Fruit fly (Drosophila melanogaster) whole organism, embryonic: ENCODE data around the gene CG5937.
A peak's percentile ranks its signal among the peaks of the same experiment; 100 is the strongest.

ENCODE experiments used
- Adf1 ChIP-seq: fragments of 200-800 bp; sonication (Bioruptor generic); IDR thresholded peaks from 2 replicates; pipeline ENCODE4 v1.3.6; 2022; ENCODE audit warnings: missing biosample characterization, missing genetic modification characterization
- Antp ChIP-seq: fragments of 200-800 bp; sonication (Bioruptor generic); optimal IDR thresholded peaks from 3 replicates; lab custom pipeline; 2016; ENCODE audit warnings: missing biosample characterization, missing genetic modification characterization
- Atf-2 ChIP-seq: fragments of 200-800 bp; sonication (Bioruptor generic); optimal IDR thresholded peaks from 2 replicates; lab custom pipeline; 2016; ENCODE audit warnings: missing biosample characterization, missing genetic modification characterization
- B-H1 ChIP-seq: fragments of 200-800 bp; sonication (Bioruptor generic); IDR thresholded peaks from 3 replicates; pipeline ENCODE4 v1.3.6; 2022; ENCODE audit warnings: missing biosample characterization, missing genetic modification characterization
- CG10274 ChIP-seq: fragments of 200-800 bp; sonication (Bioruptor generic); optimal IDR thresholded peaks from 3 replicates; lab custom pipeline; 2017; ENCODE audit warnings: missing biosample characterization, mild to moderate bottlenecking, missing genetic modification characterization
- CG10366 ChIP-seq: fragments of 200-800 bp; sonication (Bioruptor generic); IDR thresholded peaks from 2 replicates; pipeline ENCODE4 v1.3.6; 2022; ENCODE audit warnings: missing biosample characterization, missing genetic modification characterization
- CG10431 ChIP-seq: fragments of 200-800 bp; sonication (Bioruptor generic); optimal IDR thresholded peaks from 3 replicates; lab custom pipeline; 2018; ENCODE audit warnings: missing biosample characterization, mild to moderate bottlenecking, missing genetic modification characterization
- CG11504 ChIP-seq: fragments of 200-800 bp; sonication (Bioruptor generic); optimal IDR thresholded peaks from 3 replicates; lab custom pipeline; 2019; ENCODE audit warnings: missing biosample characterization, mild to moderate bottlenecking, missing genetic modification characterization, moderate library complexity
- CG11723 ChIP-seq: fragments of 200-800 bp; sonication (Bioruptor generic); optimal IDR thresholded peaks from 2 replicates; lab custom pipeline; 2017; ENCODE audit warnings: missing biosample characterization, mild to moderate bottlenecking, missing genetic modification characterization
- CG13296 ChIP-seq: fragments of 200-800 bp; sonication (Bioruptor generic); optimal IDR thresholded peaks from 3 replicates; lab custom pipeline; 2018; ENCODE audit warnings: missing biosample characterization, mild to moderate bottlenecking, missing genetic modification characterization
- CG14441 ChIP-seq: fragments of 200-800 bp; sonication (Bioruptor generic); IDR thresholded peaks from 2 replicates; pipeline ENCODE4 v1.3.6; 2022; ENCODE audit warnings: missing biosample characterization, missing genetic modification characterization
- CG14965 ChIP-seq: fragments of 200-800 bp; sonication (Bioruptor generic); optimal IDR thresholded peaks from 2 replicates; lab custom pipeline; 2016; ENCODE audit warnings: missing biosample characterization, missing genetic modification characterization, borderline replicate concordance
- CG30020 ChIP-seq: fragments of 200-800 bp; optimal IDR thresholded peaks from 2 replicates; lab custom pipeline; 2019; ENCODE audit warnings: missing biosample characterization, mild to moderate bottlenecking, missing genetic modification characterization, moderate library complexity
- CG34224 ChIP-seq: fragments of 200-800 bp; sonication (Bioruptor generic); IDR thresholded peaks from 3 replicates; pipeline ENCODE4 v1.3.6; 2022; ENCODE audit warnings: missing biosample characterization, missing genetic modification characterization; ENCODE audit not compliant: partially characterized antibody
- CG4424 ChIP-seq: fragments of 200-800 bp; sonication (Bioruptor generic); optimal IDR thresholded peaks from 3 replicates; lab custom pipeline; 2016; ENCODE audit warnings: missing biosample characterization, missing genetic modification characterization
- CG6272 ChIP-seq: fragments of 200-800 bp; sonication (Bioruptor generic); IDR thresholded peaks from 2 replicates; pipeline ENCODE4 v1.3.6; 2022; ENCODE audit warnings: missing biosample characterization, missing genetic modification characterization
- CG9932 ChIP-seq: fragments of 200-800 bp; sonication (Bioruptor generic); IDR thresholded peaks from 2 replicates; pipeline ENCODE4 v1.3.6; 2022; ENCODE audit warnings: missing biosample characterization, missing genetic modification characterization
- CTCF ChIP-seq: fragments of 200-800 bp; sonication (Bioruptor generic); optimal IDR thresholded peaks from 2 replicates; lab custom pipeline; 2017; ENCODE audit warnings: missing biosample characterization, mild to moderate bottlenecking, missing genetic modification characterization, moderate library complexity
- CrebB ChIP-seq: fragments of 200-800 bp; sonication (Bioruptor generic); optimal IDR thresholded peaks from 3 replicates; lab custom pipeline; 2018; ENCODE audit warnings: missing biosample characterization, mild to moderate bottlenecking, missing genetic modification characterization
- Dad ChIP-seq: fragments of 200-800 bp; sonication (Bioruptor generic); optimal IDR thresholded peaks from 3 replicates; lab custom pipeline; 2016; ENCODE audit warnings: missing biosample characterization, missing genetic modification characterization
- Dfd ChIP-seq, 2 experiments: fragments of >200 bp; optimal IDR thresholded peaks; 2 replicates each; lab custom pipeline; 2017; ENCODE audit warnings: missing biosample characterization in 2 of 2, missing genetic modification characterization in 2 of 2
- Drgx ChIP-seq: fragments of 200-800 bp; sonication (Bioruptor generic); IDR thresholded peaks from 2 replicates; pipeline ENCODE4 v1.3.6; 2022; ENCODE audit warnings: missing biosample characterization, missing genetic modification characterization
- Eip74EF ChIP-seq, 2 experiments: fragments of 200-800 bp in 1 of 2; fragments of >200 bp in 1 of 2; sonication (Bioruptor generic) in 1 of 2; optimal IDR thresholded peaks; 2 replicates each; lab custom pipeline; 2017 to 2019; ENCODE audit warnings: missing biosample characterization in 2 of 2, missing genetic modification characterization in 2 of 2, mild to moderate bottlenecking in 1 of 2, moderate library complexity in 1 of 2
- Ets97D ChIP-seq: fragments of 200-800 bp; sonication (Bioruptor generic); optimal IDR thresholded peaks from 3 replicates; lab custom pipeline; 2016; ENCODE audit warnings: missing biosample characterization, missing genetic modification characterization
- Fer1 ChIP-seq: fragments of 200-800 bp; sonication (Bioruptor generic); optimal IDR thresholded peaks from 2 replicates; lab custom pipeline; 2017; ENCODE audit warnings: missing biosample characterization, mild to moderate bottlenecking, missing genetic modification characterization
- GATAe ChIP-seq: fragments of 200-800 bp; sonication (Bioruptor generic); conservative IDR thresholded peaks from 2 replicates; pipeline ENCODE4 v1.3.6; 2022; ENCODE audit warnings: missing biosample characterization, missing genetic modification characterization
- H15 ChIP-seq: fragments of 200-800 bp; sonication (Bioruptor generic); IDR thresholded peaks from 3 replicates; pipeline ENCODE4 v1.3.6; 2022; ENCODE audit warnings: missing biosample characterization, missing genetic modification characterization
- Hmr ChIP-seq: fragments of 200-800 bp; sonication (Bioruptor generic); optimal IDR thresholded peaks from 3 replicates; lab custom pipeline; 2017; ENCODE audit warnings: mild to moderate bottlenecking, missing biosample characterization, missing genetic modification reagents, missing genetic modification characterization
- MBD-R2 ChIP-seq: fragments of 200-800 bp; sonication (Bioruptor generic); IDR thresholded peaks from 2 replicates; pipeline ENCODE4 v1.3.6; 2022; ENCODE audit warnings: missing biosample characterization, missing genetic modification characterization
- Meics ChIP-seq: fragments of 200-800 bp; sonication (Bioruptor generic); optimal IDR thresholded peaks from 2 replicates; lab custom pipeline; 2017; ENCODE audit warnings: missing biosample characterization, mild to moderate bottlenecking, missing genetic modification characterization
- Nf-YA ChIP-seq: fragments of 200-800 bp; sonication (Bioruptor generic); IDR thresholded peaks from 2 replicates; pipeline ENCODE4 v1.3.6; 2022; ENCODE audit warnings: missing biosample characterization, missing genetic modification characterization
- Nf-YC ChIP-seq: fragments of 200-800 bp; optimal IDR thresholded peaks from 3 replicates; lab custom pipeline; 2019; ENCODE audit warnings: missing biosample characterization, mild to moderate bottlenecking, missing genetic modification characterization, moderate library complexity
- TFAM ChIP-seq: fragments of 200-800 bp; sonication (Bioruptor generic); optimal IDR thresholded peaks from 2 replicates; lab custom pipeline; 2017; ENCODE audit warnings: missing biosample characterization, missing genetic modification characterization, inconsistent platforms
- Taf1 ChIP-seq: fragments of 200-800 bp; sonication (Bioruptor generic); IDR thresholded peaks from 2 replicates; pipeline ENCODE4 v1.3.6; 2022; ENCODE audit warnings: missing biosample characterization, missing genetic modification characterization
- Vsx1 ChIP-seq: fragments of 200-800 bp; sonication (Bioruptor generic); optimal IDR thresholded peaks from 2 replicates; lab custom pipeline; 2017; ENCODE audit warnings: missing biosample characterization, mild to moderate bottlenecking, missing genetic modification characterization, missing genetic modification reagents
- YL-1 ChIP-seq: fragments of 200-800 bp; sonication (Bioruptor generic); optimal IDR thresholded peaks from 3 replicates; lab custom pipeline; 2017; ENCODE audit warnings: missing biosample characterization, mild to moderate bottlenecking, missing genetic modification characterization
- ap ChIP-seq: fragments of 200-800 bp; sonication (Bioruptor generic); IDR thresholded peaks from 2 replicates; pipeline ENCODE4 v1.3.6; 2022; ENCODE audit warnings: missing biosample characterization, missing genetic modification characterization
- bbx ChIP-seq: fragments of 200-800 bp; sonication (Bioruptor generic); IDR thresholded peaks from 2 replicates; pipeline ENCODE4 v1.3.6; 2022; ENCODE audit warnings: missing biosample characterization, missing genetic modification characterization; ENCODE audit not compliant: partially characterized antibody
- chif ChIP-seq, 2 experiments: fragments of 200-800 bp; sonication (Bioruptor generic); optimal IDR thresholded peaks; 3 replicates each; lab custom pipeline; 2016; ENCODE audit warnings: missing biosample characterization in 2 of 2, missing genetic modification characterization in 2 of 2
- ci ChIP-seq: fragments of 200-800 bp; sonication (Bioruptor generic); IDR thresholded peaks from 3 replicates; pipeline ENCODE4 v1.3.6; 2022; ENCODE audit warnings: missing biosample characterization, missing genetic modification characterization
- dimm ChIP-seq: fragments of 200-800 bp; sonication (Bioruptor generic); IDR thresholded peaks from 2 replicates; pipeline ENCODE4 v1.3.6; 2022; ENCODE audit warnings: missing biosample characterization, missing genetic modification characterization
- disco-r ChIP-seq: fragments of 200-800 bp; sonication (Bioruptor generic); optimal IDR thresholded peaks from 2 replicates; lab custom pipeline; 2016; ENCODE audit warnings: missing biosample characterization, missing genetic modification characterization
- dmrt99B ChIP-seq: fragments of 200-800 bp; sonication (Bioruptor generic); optimal IDR thresholded peaks from 2 replicates; lab custom pipeline; 2018; ENCODE audit warnings: missing biosample characterization, mild to moderate bottlenecking, missing genetic modification characterization, moderate library complexity
- dpn ChIP-seq, 2 experiments: fragments of 200-800 bp; sonication (Bioruptor generic); optimal IDR thresholded peaks; 3 replicates each; lab custom pipeline; 2016; ENCODE audit warnings: missing biosample characterization in 2 of 2, missing genetic modification characterization in 2 of 2
- dysf ChIP-seq: fragments of 200-800 bp; sonication (Bioruptor generic); IDR thresholded peaks from 3 replicates; pipeline ENCODE4 v1.3.6; 2022; ENCODE audit warnings: missing biosample characterization, missing genetic modification characterization
- fru ChIP-seq: fragments of >200 bp; optimal IDR thresholded peaks from 2 replicates; lab custom pipeline; 2017
- nau ChIP-seq: fragments of 200-800 bp; sonication (Bioruptor generic); optimal IDR thresholded peaks from 3 replicates; lab custom pipeline; 2017; ENCODE audit warnings: missing biosample characterization, mild to moderate bottlenecking, missing genetic modification characterization, missing genetic modification reagents
- nerfin-2 ChIP-seq: fragments of 200-800 bp; sonication (Bioruptor generic); IDR thresholded peaks from 2 replicates; pipeline ENCODE4 v1.3.6; 2022; ENCODE audit warnings: missing biosample characterization, missing genetic modification characterization; ENCODE audit not compliant: partially characterized antibody
- sima ChIP-seq: fragments of 200-800 bp; sonication (Bioruptor generic); optimal IDR thresholded peaks from 2 replicates; lab custom pipeline; 2016; ENCODE audit warnings: missing biosample characterization, missing genetic modification characterization
- sisA ChIP-seq: fragments of 200-800 bp; sonication (Bioruptor generic); IDR thresholded peaks from 2 replicates; pipeline ENCODE4 v1.3.6; 2022; ENCODE audit warnings: missing biosample characterization, missing genetic modification characterization
- vvl ChIP-seq: fragments of 200-800 bp; sonication (Bioruptor generic); IDR thresholded peaks from 2 replicates; pipeline ENCODE4 v1.3.6; 2022; ENCODE audit warnings: missing biosample characterization, missing genetic modification characterization
- wdn ChIP-seq: fragments of 200-800 bp; sonication (Bioruptor generic); IDR thresholded peaks from 2 replicates; pipeline ENCODE4 v1.3.6; 2022; ENCODE audit warnings: missing biosample characterization, missing genetic modification characterization
- z ChIP-seq: fragments of 200-800 bp; sonication (Bioruptor generic); IDR thresholded peaks from 3 replicates; pipeline ENCODE4 v1.3.6; 2022; ENCODE audit warnings: missing biosample characterization, missing genetic modification characterization

The CG5937 gene

DNA sequence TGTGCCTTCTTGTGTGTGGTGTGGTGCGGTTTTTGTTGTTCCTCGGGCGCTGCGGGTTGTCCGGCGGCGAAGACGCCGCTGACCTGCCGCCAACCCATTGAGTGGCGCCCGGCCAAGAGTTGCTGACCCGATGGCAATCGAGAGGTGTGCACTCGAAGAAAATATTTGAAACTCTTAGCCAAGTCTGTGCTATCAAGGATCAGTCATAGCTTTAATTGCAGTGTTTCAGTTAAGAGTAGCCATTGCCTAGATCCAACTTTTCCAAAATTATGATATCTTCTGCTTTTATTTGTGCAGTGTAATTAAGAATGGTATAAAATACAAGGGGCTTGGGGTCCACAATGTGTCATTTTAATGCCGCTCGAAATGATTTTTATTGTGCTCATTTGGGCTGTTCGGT is 15.2 kb upstream of the CG5937 start (continued):
- TF ChIP-seq Dfd (GFP tag; optimal IDR thresholded peaks at IDR 0.05; lab: Kevin White, UChicago) (no peak), sisA (peak; percentile 57), bbx (GFP tag; lab: Robert Waterston, UW) (no peak), vvl (GFP tag; lab: Robert Waterston, UW) (peak; percentile 60), Drgx (GFP tag; lab: Robert Waterston, UW) (no peak), Antp (GFP tag; lab: Kevin White, UChicago) (peak; percentile 9), CG9932 (GFP tag; lab: Robert Waterston, UW) (no peak), CG10366 (no peak), CG11504 (tag; lab: Kevin White, UChicago) (peak; percentile 21), Vsx1 (GFP tag; lab: Kevin White, UChicago) (no peak), Nf-YC (tag; lab: Kevin White, UChicago) (no peak), Nf-YA (0 out of 2 replicates have a peak, but pooled peaks have one; percentile 25), z (GFP tag; lab: Robert Waterston, UW) (0 out of 3 replicates have a peak, but pooled peaks have one; percentile 10), CG10274 (GFP tag; lab: Kevin White, UChicago) (no peak), Meics (GFP tag; lab: Kevin White, UChicago) (no peak), sima (GFP tag; lab: Kevin White, UChicago) (no peak), nau (no peak), wdn (no peak), Ets97D (GFP tag; lab: Kevin White, UChicago) (no peak), ap (GFP tag; lab: Robert Waterston, UW) (no peak), TFAM (no peak), CG4424 (GFP tag; lab: Kevin White, UChicago) (peak; percentile 57), Atf-2 (peak; percentile 46), CG30020 (tag; lab: Kevin White, UChicago) (no peak), chif (GFP tag; optimal IDR thresholded peaks at IDR 0.05; lab: Kevin White, UChicago) (peak; percentile 14 to 71), CG6272 (GFP tag; lab: Robert Waterston, UW) (no peak), Taf1 (GFP tag; lab: Robert Waterston, UW) (no peak), CG14441 (GFP tag; lab: Robert Waterston, UW) (0 out of 2 replicates have a peak, but pooled peaks have one; percentile 26), MBD-R2 (no peak), H15 (GFP tag; lab: Robert Waterston, UW) (no peak), Dad (GFP tag; lab: Kevin White, UChicago) (no peak), Hmr (GFP tag; lab: Kevin White, UChicago) (no peak), GATAe (GFP tag; lab: Robert Waterston, UW) (no peak), CG34224 (no peak), dimm (GFP tag; lab: Robert Waterston, UW) (no peak), CTCF (no peak), CG10431 (GFP tag; lab: Kevin White, UChicago) (no peak), disco-r (GFP tag; lab: Kevin White, UChicago) (no peak), CrebB (tag; lab: Kevin White, UChicago) (no peak), dmrt99B (tag; lab: Kevin White, UChicago) (peak; percentile 37), ci (GFP tag; lab: Robert Waterston, UW) (peak; percentile 56; the same call in 1 of the 3 replicates), CG11723 (GFP tag; lab: Kevin White, UChicago) (no peak), Eip74EF (GFP tag; optimal IDR thresholded peaks at IDR 0.05; lab: Kevin White, UChicago) (no peak), CG14965 (GFP tag; lab: Kevin White, UChicago) (no peak), YL-1 (no peak), dpn (GFP tag; optimal IDR thresholded peaks at IDR 0.05; lab: Kevin White, UChicago) (peak in 1 of 2 experiments; percentile 45), Adf1 (GFP tag; lab: Robert Waterston, UW) (no peak), fru (no peak), CG13296 (no peak), nerfin-2 (GFP tag; lab: Robert Waterston, UW) (no peak), dysf (GFP tag; lab: Robert Waterston, UW) (peak; percentile 61; the same call in 2 of the 3 replicates), Fer1 (GFP tag; lab: Kevin White, UChicago) (no peak), B-H1 (GFP tag; lab: Robert Waterston, UW) (no peak)
